Fruit fly (Drosophila melanogaster) whole organism, wandering third instar larva: ENCODE data around the gene CG7789.

ENCODE experiments used
- CG32264 ChIP-seq: fragments of 200-800 bp; sonication (Bioruptor generic); optimal IDR thresholded peaks from 2 replicates; lab custom pipeline; 2016; ENCODE audit warnings: missing biosample characterization, missing genetic modification characterization
- CG9705 ChIP-seq: fragments of 200-800 bp; sonication (Bioruptor generic); optimal IDR thresholded peaks from 2 replicates; lab custom pipeline; 2018; ENCODE audit warnings: missing biosample characterization, mild to moderate bottlenecking, missing genetic modification characterization
- Dfd ChIP-seq: fragments of >200 bp; optimal IDR thresholded peaks from 2 replicates; lab custom pipeline; 2017; ENCODE audit warnings: missing biosample characterization, missing genetic modification characterization
- GATAd ChIP-seq: sonication (Bioruptor generic); optimal IDR thresholded peaks from 2 replicates; lab custom pipeline; 2016; ENCODE audit warnings: missing biosample characterization, missing genetic modification characterization
- HLH106 ChIP-seq: fragments of 200-800 bp; optimal IDR thresholded peaks from 3 replicates; lab custom pipeline; 2019; ENCODE audit warnings: missing biosample characterization, mild to moderate bottlenecking, missing genetic modification characterization, moderate library complexity
- Hnf4 ChIP-seq: fragments of 200-800 bp; sonication (Bioruptor generic); optimal IDR thresholded peaks from 2 replicates; lab custom pipeline; 2016; ENCODE audit warnings: missing biosample characterization, mild to moderate bottlenecking, missing genetic modification characterization
- Hr83 ChIP-seq: fragments of 200-300 bp; sonication (Bioruptor generic); optimal IDR thresholded peaks from 2 replicates; lab custom pipeline; 2016; ENCODE audit warnings: missing biosample characterization, mild to moderate bottlenecking, missing genetic modification characterization, moderate library complexity; ENCODE audit not compliant: poor library complexity, severe bottlenecking
- Mio ChIP-seq: sonication (Bioruptor generic); optimal IDR thresholded peaks from 2 replicates; lab custom pipeline; 2016; ENCODE audit warnings: missing biosample characterization, missing genetic modification characterization
- Myc ChIP-seq: fragments of >200 bp; optimal IDR thresholded peaks from 2 replicates; lab custom pipeline; 2017
- N ChIP-seq: fragments of >200 bp; optimal IDR thresholded peaks from 2 replicates; lab custom pipeline; 2018; ENCODE audit warnings: missing biosample characterization, missing external identifiers, missing genetic modification characterization
- OdsH ChIP-seq: fragments of 200-800 bp; sonication (Bioruptor generic); optimal IDR thresholded peaks from 2 replicates; lab custom pipeline; 2016; ENCODE audit warnings: missing biosample characterization, mild to moderate bottlenecking, missing genetic modification characterization
- Rel ChIP-seq, 2 experiments: fragments of 200-800 bp; sonication (Bioruptor generic) in 1 of 2; optimal IDR thresholded peaks; 2 replicates in 1 of 2; 3 replicates in 1 of 2; lab custom pipeline; 2016 to 2019; ENCODE audit warnings: mild to moderate bottlenecking in 2 of 2, missing biosample characterization in 2 of 2, missing genetic modification characterization in 2 of 2, moderate library complexity in 1 of 2
- Sp1 ChIP-seq: fragments of 200-800 bp; sonication (Bioruptor generic); optimal IDR thresholded peaks from 3 replicates; lab custom pipeline; 2019; ENCODE audit warnings: missing biosample characterization, mild to moderate bottlenecking, missing genetic modification characterization, moderate library complexity
- Vsx2 ChIP-seq: fragments of 200-300, 225-300 bp; sonication (Bioruptor generic); optimal IDR thresholded peaks from 2 replicates; lab custom pipeline; 2018; ENCODE audit warnings: missing biosample characterization, missing genetic modification characterization; ENCODE audit not compliant: partially characterized antibody
- br ChIP-seq: fragments of 200-800 bp; sonication (Bioruptor generic); optimal IDR thresholded peaks from 2 replicates; lab custom pipeline; 2016; ENCODE audit warnings: missing biosample characterization, missing genetic modification characterization
- brk ChIP-seq: fragments of 200-800 bp; sonication (Bioruptor generic); optimal IDR thresholded peaks from 2 replicates; lab custom pipeline; 2016; ENCODE audit warnings: missing biosample characterization, mild to moderate bottlenecking, missing genetic modification characterization
- dl ChIP-seq, 2 experiments: fragments of 175-275, 200-275 bp in 1 of 2; fragments of 200-275 bp in 1 of 2; sonication (Bioruptor generic); optimal IDR thresholded peaks; lab custom pipeline; 2018; ENCODE audit warnings: mild to moderate bottlenecking in 2 of 2, missing biosample characterization in 2 of 2, missing genetic modification characterization in 2 of 2, moderate library complexity in 2 of 2; ENCODE audit not compliant: partially characterized antibody in 2 of 2, insufficient read depth in 1 of 2
- ey ChIP-seq: fragments of 200-800 bp; sonication (Bioruptor generic); optimal IDR thresholded peaks from 2 replicates; lab custom pipeline; 2016; ENCODE audit warnings: missing biosample characterization, missing genetic modification characterization
- foxo ChIP-seq, 2 experiments: fragments of 200-800 bp; sonication (Bioruptor generic); optimal IDR thresholded peaks; 2 replicates in 1 of 2; 3 replicates in 1 of 2; lab custom pipeline; 2016 to 2017; ENCODE audit warnings: missing biosample characterization in 2 of 2, missing genetic modification characterization in 2 of 2
- fru ChIP-seq: fragments of 200-800 bp; sonication (Bioruptor generic); optimal IDR thresholded peaks from 3 replicates; lab custom pipeline; 2016; ENCODE audit warnings: missing biosample characterization, mild to moderate bottlenecking, missing genetic modification characterization
- h ChIP-seq: fragments of 200-800 bp; sonication (Bioruptor generic); optimal IDR thresholded peaks from 3 replicates; lab custom pipeline; 2016; ENCODE audit warnings: missing biosample characterization, mild to moderate bottlenecking, missing genetic modification characterization
- jim ChIP-seq: fragments of 175-275, 200-325 bp; sonication (Bioruptor generic); optimal IDR thresholded peaks from 2 replicates; lab custom pipeline; 2016; ENCODE audit warnings: missing biosample characterization, mild to moderate bottlenecking, missing genetic modification characterization
- lola ChIP-seq: fragments of >200 bp; optimal IDR thresholded peaks from 2 replicates; lab custom pipeline; 2017; ENCODE audit warnings: missing biosample characterization, missing genetic modification characterization
- pan ChIP-seq: fragments of >200 bp; optimal IDR thresholded peaks from 2 replicates; lab custom pipeline; 2017
- psq ChIP-seq: fragments of 200-800 bp; sonication (Bioruptor generic); optimal IDR thresholded peaks from 3 replicates; lab custom pipeline; 2017; ENCODE audit warnings: missing biosample characterization, mild to moderate bottlenecking, missing genetic modification characterization, moderate library complexity
- rgr ChIP-seq: fragments of 200-800 bp; sonication (Bioruptor generic); optimal IDR thresholded peaks from 3 replicates; lab custom pipeline; 2016; ENCODE audit warnings: missing biosample characterization, mild to moderate bottlenecking, missing genetic modification characterization
- sage ChIP-seq: fragments of 200-800 bp; sonication (Bioruptor generic); optimal IDR thresholded peaks from 2 replicates; lab custom pipeline; 2016; ENCODE audit warnings: missing biosample characterization, mild to moderate bottlenecking, missing genetic modification characterization
- sv ChIP-seq: fragments of 200-800 bp; sonication (Bioruptor generic); optimal IDR thresholded peaks from 3 replicates; lab custom pipeline; 2016; ENCODE audit warnings: missing biosample characterization, missing genetic modification characterization
- tai ChIP-seq: sonication (Bioruptor generic); optimal IDR thresholded peaks from 2 replicates; lab custom pipeline; 2016; ENCODE audit warnings: missing biosample characterization, missing genetic modification characterization
- usp ChIP-seq: fragments of >200 bp; optimal IDR thresholded peaks from 2 replicates; lab custom pipeline; 2017; ENCODE audit warnings: missing biosample characterization, missing genetic modification characterization
- woc ChIP-seq: sonication (Bioruptor generic); optimal IDR thresholded peaks from 2 replicates; lab custom pipeline; 2016; ENCODE audit warnings: missing biosample characterization, mild to moderate bottlenecking, missing genetic modification characterization

The CG7789 gene

dm6 chr3R:29756153-29756552 lies 46.8 kb upstream of the CG7789 start:
- TF ChIP-seq Mio = no peak
- no peak for TF ChIP-seq Dfd (GFP tag; lab: Kevin White, UChicago)
- no peak for TF ChIP-seq sage (GFP tag; lab: Kevin White, UChicago)
- no peak for TF ChIP-seq psq (GFP tag; lab: Kevin White, UChicago)
- TF ChIP-seq CG9705 (GFP tag; lab: Kevin White, UChicago) = no peak

- no peak for TF ChIP-seq Hnf4
- TF ChIP-seq rgr (GFP tag; lab: Kevin White, UChicago) = peak; percentile 15
- TF ChIP-seq dl (GFP tag; optimal IDR thresholded peaks at IDR 0.05; lab: Kevin White, UChicago; ENCODE audit: insufficient read depth in 1 of 2, partially characterized antibody in 2 of 2) = no peak
- no peak for TF ChIP-seq OdsH (GFP tag; lab: Kevin White, UChicago)
- TF ChIP-seq N (GFP tag; lab: Kevin White, UChicago) = no peak
- TF ChIP-seq Rel (GFP tag; optimal IDR thresholded peaks at IDR 0.05; lab: Kevin White, UChicago) = no peak
- peak; percentile 63 for TF ChIP-seq Rel (tag; optimal IDR thresholded peaks at IDR 0.05; lab: Kevin White, UChicago)
- no peak for TF ChIP-seq foxo (GFP tag; optimal IDR thresholded peaks at IDR 0.05; lab: Kevin White, UChicago)
- no peak for TF ChIP-seq woc (GFP tag; lab: Kevin White, UChicago)
- TF ChIP-seq br (GFP tag; lab: Kevin White, UChicago) = no peak
These were observed 45.8 kb upstream of the CG7789 start for dm6 chr3R:29757226-29757625.

DNA sequence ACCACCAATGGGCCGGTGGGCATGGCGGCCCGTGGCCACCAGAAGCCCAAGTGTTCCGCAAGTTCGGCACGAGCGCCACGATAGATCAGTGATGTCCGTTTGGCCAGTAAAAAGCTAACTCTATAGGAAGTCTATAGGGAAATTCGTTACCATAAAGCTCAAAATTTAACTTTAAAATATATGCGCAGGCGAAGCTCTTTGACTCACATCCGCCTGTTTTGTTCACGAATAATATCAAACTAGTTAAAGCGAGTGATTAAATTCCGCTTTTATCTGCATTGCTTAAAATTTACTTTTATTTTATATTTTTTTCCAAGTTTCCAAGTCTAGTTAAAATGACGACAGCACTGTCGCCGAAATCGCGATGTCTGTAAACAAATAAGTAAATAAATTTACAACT lies 45.3 kb upstream of the CG7789 start:
- TF ChIP-seq br (GFP tag; lab: Kevin White, UChicago) (no peak), tai (no peak), ey (no peak), Dfd (GFP tag; lab: Kevin White, UChicago) (no peak), lola (GFP tag; lab: Kevin White, UChicago) (no peak), OdsH (GFP tag; lab: Kevin White, UChicago) (no peak), Hr83 (GFP tag; lab: Kevin White, UChicago) (no peak), woc (GFP tag; lab: Kevin White, UChicago) (peak; percentile 17), Myc (lab: Kevin White, UChicago) (peak; percentile 1), HLH106 (no peak), foxo (GFP tag; optimal IDR thresholded peaks at IDR 0.05; lab: Kevin White, UChicago) (peak in 1 of 2 experiments; percentile 3), h (GFP tag; lab: Kevin White, UChicago) (no peak)

dm6 chr3R:29758129-29758733 lies 44.8 kb upstream of the CG7789 start:
- TF ChIP-seq Dfd (GFP tag; lab: Kevin White, UChicago) (peak; percentile 71), usp (GFP tag; lab: Kevin White, UChicago) (no peak), fru (GFP tag; lab: Kevin White, UChicago) (peak; percentile 34), Mio (no peak), rgr (GFP tag; lab: Kevin White, UChicago) (peak; percentile 22), foxo (GFP tag; optimal IDR thresholded peaks at IDR 0.05; lab: Kevin White, UChicago) (peak in 1 of 2 experiments; percentile 27), jim (GFP tag; lab: Kevin White, UChicago) (no peak)

- TF ChIP-seq br (GFP tag; lab: Kevin White, UChicago) (no peak), pan (lab: Kevin White, UChicago) (no peak), psq (GFP tag; lab: Kevin White, UChicago) (no peak), Vsx2 (GFP tag; lab: Kevin White, UChicago) (no peak), CG32264 (GFP tag; lab: Kevin White, UChicago) (no peak), brk (GFP tag; lab: Kevin White, UChicago) (no peak), GATAd (GFP tag; lab: Kevin White, UChicago) (no peak), sv (no peak), Sp1 (GFP tag; lab: Kevin White, UChicago) (no peak), jim (GFP tag; lab: Kevin White, UChicago) (no peak)
These were observed 44.3 kb upstream of the CG7789 start for dm6 chr3R:29758734-29759131.
